Fruit fly (Drosophila melanogaster): Measurements from ENCODE around the gene mRpL36.

mRpL36 gene

dm6 chr3L:8137448-8137906 lies 12.5 kb upstream of the mRpL36 start, which contains the start of the genes Setx and mus301 (continued):
- peak; percentile 72 for TF ChIP-seq klu (GFP tag; IDR thresholded peaks at IDR 0.05)
- no peak for TF ChIP-seq CG12769 (tag; optimal IDR thresholded peaks at IDR 0.05)
- peak; percentile 83 for TF ChIP-seq CG8290 (GFP tag; optimal IDR thresholded peaks at IDR 0.05)
- TF ChIP-seq CG8290 (tag; optimal IDR thresholded peaks at IDR 0.05) = no peak
- TF ChIP-seq al (GFP tag; IDR thresholded peaks at IDR 0.05) = peak; percentile 60
- TF ChIP-seq CG10366 (GFP tag; IDR thresholded peaks at IDR 0.05) = peak; percentile 65
- no peak for TF ChIP-seq sr (GFP tag; IDR thresholded peaks at IDR 0.05)
- TF ChIP-seq Six4 (GFP tag; optimal IDR thresholded peaks at IDR 0.05) = peak; percentile 59
- TF ChIP-seq ap (GFP tag; IDR thresholded peaks at IDR 0.05) = peak; percentile 20; the same call in 1 of the 2 replicates
- TF ChIP-seq ATbp (GFP tag; optimal IDR thresholded peaks at IDR 0.05) = peak; percentile 30
- TF ChIP-seq Hr78 (GFP tag; optimal IDR thresholded peaks at IDR 0.05) = no peak
- TF ChIP-seq Dfd (GFP tag; optimal IDR thresholded peaks at IDR 0.05) = no peak
- peak; percentile 75 for TF ChIP-seq grau (tag; optimal IDR thresholded peaks at IDR 0.05)
- TF ChIP-seq stc (GFP tag; IDR thresholded peaks at IDR 0.05) = no peak
- TF ChIP-seq CG6683 (GFP tag; optimal IDR thresholded peaks at IDR 0.05) = no peak
- TF ChIP-seq pnt (GFP tag; optimal IDR thresholded peaks at IDR 0.05) = peak; percentile 76
- peak; percentile 66 for TF ChIP-seq CG12104 (GFP tag; optimal IDR thresholded peaks at IDR 0.05)
- no peak for TF ChIP-seq CG30020 (tag; optimal IDR thresholded peaks at IDR 0.05)
- no peak for TF ChIP-seq Lim3 (GFP tag; IDR thresholded peaks at IDR 0.05)
- TF ChIP-seq dmrt11E (tag; optimal IDR thresholded peaks at IDR 0.05) = peak; percentile 63
- TF ChIP-seq run (tag; optimal IDR thresholded peaks at IDR 0.05) = no peak
- TF ChIP-seq usp (GFP tag; optimal IDR thresholded peaks at IDR 0.05) = no peak
- peak; percentile 76 for TF ChIP-seq CG18011 (GFP tag; optimal IDR thresholded peaks at IDR 0.05)
- peak; percentile 76 for TF ChIP-seq shn (GFP tag; optimal IDR thresholded peaks at IDR 0.05)
- TF ChIP-seq CkIIα-i1 (GFP tag; IDR thresholded peaks at IDR 0.05) = no peak
- TF ChIP-seq danr (GFP tag; IDR thresholded peaks at IDR 0.05) = peak; percentile 54; the same call in 1 of the 2 replicates
- TF ChIP-seq pfk (GFP tag; optimal IDR thresholded peaks at IDR 0.05) = no peak
- TF ChIP-seq NC2α (GFP tag; optimal IDR thresholded peaks at IDR 0.05) = peak; percentile 30
- TF ChIP-seq dmrt99B (tag; optimal IDR thresholded peaks at IDR 0.05) = no peak
- peak; percentile 58; the same call in 1 of the 2 replicates for TF ChIP-seq CG6689 (GFP tag; IDR thresholded peaks at IDR 0.05)
- no peak for TF ChIP-seq Ravus (GFP tag; IDR thresholded peaks at IDR 0.05)
- TF ChIP-seq CG1832 (GFP tag; optimal IDR thresholded peaks at IDR 0.05) = no peak
- TF ChIP-seq phol (tag; optimal IDR thresholded peaks at IDR 0.05) = peak; percentile 88
- no peak for TF ChIP-seq nau (GFP tag; optimal IDR thresholded peaks at IDR 0.05)
- TF ChIP-seq sd (tag; optimal IDR thresholded peaks at IDR 0.05) = no peak
- peak; percentile 72 for TF ChIP-seq dysf (GFP tag; IDR thresholded peaks at IDR 0.05)
- no peak for TF ChIP-seq CG16813 (GFP tag; IDR thresholded peaks at IDR 0.05; ENCODE audit: partially characterized antibody)
- peak; percentile 44 for TF ChIP-seq gcm2 (GFP tag; optimal IDR thresholded peaks at IDR 0.05)
- TF ChIP-seq Spps (tag; optimal IDR thresholded peaks at IDR 0.05) = peak; percentile 40
- no peak for TF ChIP-seq sc (optimal IDR thresholded peaks at IDR 0.05)
- TF ChIP-seq sc (GFP tag; optimal IDR thresholded peaks at IDR 0.05) = peak; percentile 34
- TF ChIP-seq tx (GFP tag; optimal IDR thresholded peaks at IDR 0.05) = peak; percentile 76
- no peak for TF ChIP-seq CG6854 (GFP tag; optimal IDR thresholded peaks at IDR 0.05)
- TF ChIP-seq CG6791 (GFP tag; IDR thresholded peaks at IDR 0.05; ENCODE audit: partially characterized antibody) = no peak
- TF ChIP-seq wdn (GFP tag; IDR thresholded peaks at IDR 0.05) = peak; percentile 66; the same call in 1 of the 2 replicates
- TF ChIP-seq gro (GFP tag; optimal IDR thresholded peaks at IDR 0.05) = peak; percentile 84
- TF ChIP-seq Rfx (GFP tag; IDR thresholded peaks at IDR 0.05) = peak; percentile 89
- no peak for TF ChIP-seq TFAM (GFP tag; optimal IDR thresholded peaks at IDR 0.05)
- peak; percentile 30 for TF ChIP-seq Nf-YB (GFP tag; optimal IDR thresholded peaks at IDR 0.05)
- peak; percentile 92 for TF ChIP-seq gfzf (GFP tag; optimal IDR thresholded peaks at IDR 0.05)
- peak; percentile 75 for TF ChIP-seq Aef1 (GFP tag; IDR thresholded peaks at IDR 0.05)
- no peak for TF ChIP-seq abd-A (tag; optimal IDR thresholded peaks at IDR 0.05)

All from whole organism, embryonic.